Comparison of ENCODE assay signal across 1 worm cellular context in the genomic region with DNA sequence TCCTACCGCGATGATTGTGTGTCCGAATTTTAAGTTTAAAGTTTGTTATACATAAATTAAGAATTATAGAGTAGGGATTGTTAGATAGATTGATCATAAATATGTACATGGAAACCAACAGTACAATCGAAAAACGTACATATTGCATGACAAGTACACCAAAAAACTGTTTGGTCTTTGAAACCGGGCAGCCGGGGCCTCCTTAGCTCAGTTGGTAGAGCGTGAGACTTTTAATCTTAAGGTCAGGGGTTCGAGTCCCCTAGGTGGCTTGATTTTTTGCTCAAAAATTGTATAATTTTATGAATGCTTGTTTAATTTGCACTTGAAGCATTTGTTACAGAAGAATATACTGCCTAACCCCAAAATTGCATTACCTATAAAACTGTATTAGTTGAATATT.
TF ChIP-seq lines count a peak whose summit lies in the region.

No protein-coding gene starts in this region.

TF ChIP-seq in whole organism, young adult, 124 proteins besides CTCF, POLR2A, EP300 and RAD21 (continued from another document):
- TF ChIP-seq B0261.1 (tag; optimal IDR thresholded peaks at IDR 0.05; lab: Kevin White, UChicago) (peak; percentile 66), hmg-1.2 (GFP tag; IDR thresholded peaks at IDR 0.05; lab: Robert Waterston, UW) (peak; percentile 60), Y56A3A.18 (GFP tag; IDR thresholded peaks at IDR 0.05; lab: Robert Waterston, UW) (no peak), hrde-1 (tag; optimal IDR thresholded peaks at IDR 0.05; lab: Kevin White, UChicago; ENCODE audit: borderline replicate concordance) (no peak), ZK185.1 (tag; optimal IDR thresholded peaks at IDR 0.05; lab: Kevin White, UChicago; ENCODE audit: poor library complexity, severe bottlenecking) (no peak), madf-6 (GFP tag; IDR thresholded peaks at IDR 0.05; lab: Robert Waterston, UW) (peak; percentile 52; the same call in 1 of the 2 replicates), unc-62 (GFP tag; optimal IDR thresholded peaks at IDR 0.05; lab: Kevin White, UChicago) (no peak), fkh-3 (tag; optimal IDR thresholded peaks at IDR 0.05; lab: Kevin White, UChicago) (no peak), cebp-2 (GFP tag; IDR thresholded peaks at IDR 0.05; lab: Robert Waterston, UW) (no peak), T26A5.8 (tag; optimal IDR thresholded peaks at IDR 0.05; lab: Kevin White, UChicago) (no peak), ztf-25 (GFP tag; IDR thresholded peaks at IDR 0.05; lab: Robert Waterston, UW) (peak; percentile 71; the same call in 1 of the 2 replicates), C17E4.6 (GFP tag; IDR thresholded peaks at IDR 0.05; lab: Robert Waterston, UW) (no peak), dpl-1 (GFP tag; optimal IDR thresholded peaks at IDR 0.05; lab: Kevin White, UChicago) (no peak), egl-18 (GFP tag; IDR thresholded peaks at IDR 0.05; lab: Robert Waterston, UW) (no peak), nfya-1 (tag; optimal IDR thresholded peaks at IDR 0.05; lab: Kevin White, UChicago; ENCODE audit: borderline replicate concordance, insufficient read depth) (no peak), lin-26 (GFP tag; IDR thresholded peaks at IDR 0.05; lab: Robert Waterston, UW) (peak; percentile 91), cebp-1 (GFP tag; IDR thresholded peaks at IDR 0.05; lab: Robert Waterston, UW) (no peak), cebp-1 (tag; optimal IDR thresholded peaks at IDR 0.05; lab: Kevin White, UChicago) (no peak), ztf-28 (GFP tag; IDR thresholded peaks at IDR 0.05; lab: Robert Waterston, UW) (no peak), egl-44 (GFP tag; IDR thresholded peaks at IDR 0.05; lab: Robert Waterston, UW) (0 out of 2 replicates have a peak, but pooled peaks have one; percentile 34), madf-3 (GFP tag; IDR thresholded peaks at IDR 0.05; lab: Robert Waterston, UW) (no peak), F52B5.7 (tag; optimal IDR thresholded peaks at IDR 0.05; lab: Kevin White, UChicago) (no peak), atf-7 (tag; optimal IDR thresholded peaks at IDR 0.05; lab: Kevin White, UChicago) (no peak), snpc-1.3 (tag; optimal IDR thresholded peaks at IDR 0.05; lab: Kevin White, UChicago; ENCODE audit: insufficient read depth) (no peak), nfya-2 (GFP tag; IDR thresholded peaks at IDR 0.05; lab: Robert Waterston, UW) (no peak), hlh-12 (tag; optimal IDR thresholded peaks at IDR 0.05; lab: Kevin White, UChicago) (no peak), Y79H2A.3 (GFP tag; conservative IDR thresholded peaks at IDR 0.05; lab: Robert Waterston, UW) (0 out of 2 replicates have a peak, but pooled peaks have one; percentile 19), nhr-27 (tag; optimal IDR thresholded peaks at IDR 0.05; lab: Kevin White, UChicago) (no peak), nhr-179 (tag; optimal IDR thresholded peaks at IDR 0.05; lab: Kevin White, UChicago) (no peak), let-526 (GFP tag; IDR thresholded peaks at IDR 0.05; lab: Robert Waterston, UW) (no peak), nhr-120 (GFP tag; IDR thresholded peaks at IDR 0.05; lab: Robert Waterston, UW) (no peak), Y53F4B.3 (GFP tag; IDR thresholded peaks at IDR 0.05; lab: Robert Waterston, UW) (0 out of 2 replicates have a peak, but pooled peaks have one; percentile 26), athp-1 (tag; optimal IDR thresholded peaks at IDR 0.05; lab: Kevin White, UChicago) (no peak), egrh-3 (GFP tag; IDR thresholded peaks at IDR 0.05; lab: Robert Waterston, UW) (no peak), efl-1 (GFP tag; optimal IDR thresholded peaks at IDR 0.05; lab: Kevin White, UChicago) (no peak), die-1 (tag; optimal IDR thresholded peaks at IDR 0.05; lab: Kevin White, UChicago) (peak; percentile 69), Y53G8AR.9 (GFP tag; conservative IDR thresholded peaks at IDR 0.05; lab: Robert Waterston, UW) (no peak), F55B11.4 (tag; optimal IDR thresholded peaks at IDR 0.05; lab: Kevin White, UChicago; ENCODE audit: borderline replicate concordance, insufficient read depth) (no peak), lin-54 (GFP tag; optimal IDR thresholded peaks at IDR 0.05; lab: Kevin White, UChicago) (no peak), pbrm-1 (GFP tag; IDR thresholded peaks at IDR 0.05; lab: Robert Waterston, UW) (peak; percentile 50), ztf-18 (tag; optimal IDR thresholded peaks at IDR 0.05; lab: Kevin White, UChicago) (peak; percentile 54), ceh-27 (GFP tag; optimal IDR thresholded peaks at IDR 0.05; lab: Kevin White, UChicago) (no peak), lin-40 (tag; optimal IDR thresholded peaks at IDR 0.05; lab: Kevin White, UChicago) (no peak), repo-1 (tag; optimal IDR thresholded peaks at IDR 0.05; lab: Kevin White, UChicago) (no peak), somi-1 (GFP tag; optimal IDR thresholded peaks at IDR 0.05; lab: Kevin White, UChicago) (no peak), F33H1.4 (GFP tag; IDR thresholded peaks at IDR 0.05; lab: Robert Waterston, UW) (no peak), mcd-1 (GFP tag; IDR thresholded peaks at IDR 0.05; lab: Robert Waterston, UW) (no peak)
